Fruit fly (Drosophila melanogaster) Kc167 (cell line): ENCODE results near the gene CG17124.

ENCODE experiments used
- Myc ChIP-seq: fragments of >200 bp; optimal IDR thresholded peaks from 2 replicates; lab custom pipeline; 2017; ENCODE audit warnings: missing external identifiers
- Sin3A ChIP-seq: fragments of >200 bp; optimal IDR thresholded peaks from 2 replicates; lab custom pipeline; 2018; ENCODE audit warnings: missing external identifiers
- psq ChIP-seq: fragments of >200 bp; optimal IDR thresholded peaks from 2 replicates; lab custom pipeline; 2017; ENCODE audit warnings: missing external identifiers
- ttk ChIP-seq: sonication (Bioruptor generic); optimal IDR thresholded peaks from 2 replicates; lab custom pipeline; 2017; ENCODE audit warnings: missing external identifiers

dm6 chr2L:10770568-10770967, 14.4 kb upstream of the CG17124 start, which contains the start of gene CG17127:
- TF ChIP-seq psq (lab: Kevin White, UChicago) (no peak), Sin3A (lab: Kevin White, UChicago) (no peak), ttk (lab: Kevin White, UChicago) (no peak), Myc (lab: Kevin White, UChicago) (no peak)
